Fruit fly (Drosophila melanogaster) whole organism, embryonic: Measurements from ENCODE around the gene CG14406.
A peak's percentile ranks its signal among the peaks of the same experiment; 100 is the strongest.

Experiments
- Atf6 ChIP-seq: fragments of 200-800 bp; sonication (Bioruptor generic); IDR thresholded peaks from 2 replicates; pipeline ENCODE4 v1.3.6; 2022; ENCODE audit warnings: missing biosample characterization, missing genetic modification characterization
- Blimp-1 ChIP-seq: fragments of 200-800 bp; sonication (Bioruptor generic); optimal IDR thresholded peaks from 3 replicates; lab custom pipeline; 2018; ENCODE audit warnings: missing biosample characterization, missing genetic modification characterization, mild to moderate bottlenecking, moderate library complexity, missing genetic modification reagents
- C15 ChIP-seq: fragments of 200-800 bp; sonication (Bioruptor generic); IDR thresholded peaks from 3 replicates; pipeline ENCODE4 v1.3.6; 2022; ENCODE audit warnings: missing biosample characterization, missing genetic modification characterization
- CG10543 ChIP-seq: fragments of 200-800 bp; sonication (Bioruptor generic); optimal IDR thresholded peaks from 3 replicates; lab custom pipeline; 2017; ENCODE audit warnings: missing biosample characterization, mild to moderate bottlenecking, missing genetic modification characterization, moderate library complexity
- CG12942 ChIP-seq: fragments of 200-800 bp; sonication (Bioruptor generic); optimal IDR thresholded peaks from 3 replicates; lab custom pipeline; 2016; ENCODE audit warnings: missing biosample characterization, missing genetic modification characterization
- CG15073 ChIP-seq: fragments of 200-800 bp; sonication (Bioruptor generic); optimal IDR thresholded peaks from 2 replicates; lab custom pipeline; 2016; ENCODE audit warnings: missing biosample characterization, missing genetic modification characterization
- CG15479 ChIP-seq: fragments of 200-800 bp; sonication (Bioruptor generic); optimal IDR thresholded peaks from 3 replicates; lab custom pipeline; 2019; ENCODE audit warnings: missing biosample characterization, mild to moderate bottlenecking, missing genetic modification characterization, moderate library complexity
- CG15601 ChIP-seq: fragments of 200-800 bp; sonication (Bioruptor generic); optimal IDR thresholded peaks from 3 replicates; lab custom pipeline; 2019; ENCODE audit warnings: missing biosample characterization, mild to moderate bottlenecking, missing genetic modification characterization, moderate library complexity
- CG16863 ChIP-seq: fragments of 200-800 bp; sonication (Bioruptor generic); optimal IDR thresholded peaks from 3 replicates; lab custom pipeline; 2016; ENCODE audit warnings: missing biosample characterization, missing genetic modification characterization
- CG17359 ChIP-seq: fragments of 200-800 bp; sonication (Bioruptor generic); optimal IDR thresholded peaks from 3 replicates; lab custom pipeline; 2018; ENCODE audit warnings: missing biosample characterization, mild to moderate bottlenecking, missing genetic modification characterization, moderate library complexity
- CG17361 ChIP-seq: fragments of 200-800 bp; sonication (Bioruptor generic); IDR thresholded peaks from 3 replicates; pipeline ENCODE4 v1.3.6; 2022; ENCODE audit warnings: missing biosample characterization, missing genetic modification characterization
- CG17385 ChIP-seq: fragments of 200-800 bp; sonication (Bioruptor generic); optimal IDR thresholded peaks from 3 replicates; lab custom pipeline; 2018; ENCODE audit warnings: missing biosample characterization, mild to moderate bottlenecking, missing genetic modification characterization
- CG18011 ChIP-seq: fragments of 200-800 bp; sonication (Bioruptor generic); optimal IDR thresholded peaks from 2 replicates; lab custom pipeline; 2017; ENCODE audit warnings: missing biosample characterization, missing genetic modification characterization, mild to moderate bottlenecking, moderate library complexity, missing genotype
- CG34422 ChIP-seq: fragments of 200-800 bp; sonication (Bioruptor generic); IDR thresholded peaks from 3 replicates; pipeline ENCODE4 v1.3.6; 2022; ENCODE audit warnings: missing biosample characterization, missing genetic modification characterization
- CG6175 ChIP-seq: fragments of 200-800 bp; sonication (Bioruptor generic); IDR thresholded peaks from 3 replicates; pipeline ENCODE4 v1.3.6; 2022; ENCODE audit warnings: missing biosample characterization, missing genetic modification characterization
- CG6254 ChIP-seq: fragments of 200-800 bp; sonication (Bioruptor generic); optimal IDR thresholded peaks from 3 replicates; lab custom pipeline; 2017; ENCODE audit warnings: mild to moderate bottlenecking, missing biosample characterization, missing genetic modification reagents, missing genetic modification characterization
- CG9437 ChIP-seq: fragments of 200-800 bp; sonication (Bioruptor generic); optimal IDR thresholded peaks from 2 replicates; lab custom pipeline; 2018; ENCODE audit warnings: missing biosample characterization, mild to moderate bottlenecking, missing genetic modification characterization
- CkIIα-i1 ChIP-seq: fragments of 200-800 bp; sonication (Bioruptor generic); IDR thresholded peaks from 2 replicates; pipeline ENCODE4 v1.3.6; 2022; ENCODE audit warnings: missing biosample characterization, missing genetic modification characterization
- Dfd ChIP-seq, 2 experiments: fragments of >200 bp; optimal IDR thresholded peaks; 2 replicates each; lab custom pipeline; 2017; ENCODE audit warnings: missing biosample characterization in 2 of 2, missing genetic modification characterization in 2 of 2
- Dp ChIP-seq: fragments of 200-800 bp; sonication (Bioruptor generic); optimal IDR thresholded peaks from 2 replicates; lab custom pipeline; 2018; ENCODE audit warnings: missing biosample characterization, mild to moderate bottlenecking, missing genetic modification characterization, moderate library complexity
- HLH4C ChIP-seq: fragments of 200-800 bp; sonication (Bioruptor generic); IDR thresholded peaks from 3 replicates; pipeline ENCODE4 v1.3.6; 2022; ENCODE audit warnings: missing biosample characterization, missing genetic modification characterization; ENCODE audit not compliant: partially characterized antibody
- Hmr ChIP-seq: fragments of 200-800 bp; sonication (Bioruptor generic); optimal IDR thresholded peaks from 3 replicates; lab custom pipeline; 2017; ENCODE audit warnings: mild to moderate bottlenecking, missing biosample characterization, missing genetic modification reagents, missing genetic modification characterization
- MESR4 ChIP-seq: fragments of 200-800 bp; sonication (Bioruptor generic); optimal IDR thresholded peaks from 2 replicates; lab custom pipeline; 2018; ENCODE audit warnings: missing biosample characterization, mild to moderate bottlenecking, missing genetic modification characterization, moderate library complexity
- Mes4 ChIP-seq: fragments of 200-800 bp; sonication (Bioruptor generic); optimal IDR thresholded peaks from 2 replicates; lab custom pipeline; 2016; ENCODE audit warnings: missing biosample characterization, missing genetic modification characterization
- NC2β ChIP-seq: fragments of 200-800 bp; sonication (Bioruptor generic); optimal IDR thresholded peaks from 2 replicates; lab custom pipeline; 2016; ENCODE audit warnings: missing biosample characterization, missing genetic modification characterization
- Oaz ChIP-seq: fragments of 200-800 bp; sonication (Bioruptor generic); IDR thresholded peaks from 2 replicates; pipeline ENCODE4 v1.3.6; 2022; ENCODE audit warnings: missing biosample characterization, missing genetic modification characterization
- Rfx ChIP-seq: fragments of 200-800 bp; sonication (Bioruptor generic); IDR thresholded peaks from 2 replicates; pipeline ENCODE4 v1.3.6; 2022; ENCODE audit warnings: missing biosample characterization, missing genetic modification characterization
- Rx ChIP-seq: fragments of 200-800 bp; sonication (Bioruptor generic); IDR thresholded peaks from 2 replicates; pipeline ENCODE4 v1.3.6; 2022; ENCODE audit warnings: missing biosample characterization, missing genetic modification characterization
- Sry-β ChIP-seq: fragments of 200-800 bp; sonication (Bioruptor generic); optimal IDR thresholded peaks from 2 replicates; lab custom pipeline; 2018; ENCODE audit warnings: missing biosample characterization, mild to moderate bottlenecking, missing genetic modification characterization, moderate library complexity
- Usf ChIP-seq: fragments of 200-800 bp; sonication (Bioruptor generic); optimal IDR thresholded peaks from 2 replicates; lab custom pipeline; 2017; ENCODE audit warnings: missing genotype, missing biosample characterization, missing genetic modification characterization
- amos ChIP-seq: fragments of 200-800 bp; sonication (Bioruptor generic); IDR thresholded peaks from 2 replicates; pipeline ENCODE4 v1.3.6; 2022; ENCODE audit warnings: missing biosample characterization, missing genetic modification characterization; ENCODE audit not compliant: partially characterized antibody
- crol ChIP-seq: fragments of 200-800 bp; sonication (Bioruptor generic); IDR thresholded peaks from 2 replicates; pipeline ENCODE4 v1.3.6; 2022; ENCODE audit warnings: missing biosample characterization, missing genetic modification characterization
- crp ChIP-seq, 2 experiments: fragments of 200-800 bp; sonication (Bioruptor generic); optimal IDR thresholded peaks; 2 replicates in 1 of 2; 3 replicates in 1 of 2; lab custom pipeline; 2017; ENCODE audit warnings: missing biosample characterization in 2 of 2, missing genetic modification characterization in 2 of 2, mild to moderate bottlenecking in 1 of 2, moderate library complexity in 1 of 2
- danr ChIP-seq: fragments of 200-800 bp; sonication (Bioruptor generic); IDR thresholded peaks from 2 replicates; pipeline ENCODE4 v1.3.6; 2022; ENCODE audit warnings: missing biosample characterization, missing genetic modification characterization
- dm ChIP-seq: fragments of 200-800 bp; sonication (Bioruptor generic); optimal IDR thresholded peaks from 3 replicates; lab custom pipeline; 2016; ENCODE audit warnings: missing biosample characterization, missing genetic modification characterization
- dmrt99B ChIP-seq: fragments of 200-800 bp; sonication (Bioruptor generic); optimal IDR thresholded peaks from 2 replicates; lab custom pipeline; 2018; ENCODE audit warnings: missing biosample characterization, mild to moderate bottlenecking, missing genetic modification characterization, moderate library complexity
- ftz-f1 ChIP-seq: fragments of 200-800 bp; sonication (Bioruptor generic); optimal IDR thresholded peaks from 2 replicates; lab custom pipeline; 2016; ENCODE audit warnings: missing biosample characterization, missing genetic modification characterization
- grau ChIP-seq: fragments of 200-800 bp; optimal IDR thresholded peaks from 3 replicates; lab custom pipeline; 2019; ENCODE audit warnings: missing biosample characterization, mild to moderate bottlenecking, missing genetic modification characterization, moderate library complexity
- ind ChIP-seq: fragments of 200-800 bp; sonication (Bioruptor generic); optimal IDR thresholded peaks from 3 replicates; lab custom pipeline; 2016; ENCODE audit warnings: missing biosample characterization, missing genetic modification characterization
- jumu ChIP-seq: fragments of 200-800 bp; sonication (Bioruptor generic); optimal IDR thresholded peaks from 3 replicates; lab custom pipeline; 2016; ENCODE audit warnings: missing biosample characterization, missing genetic modification characterization
- maf-S ChIP-seq: fragments of 200-800 bp; sonication (Bioruptor generic); optimal IDR thresholded peaks from 2 replicates; lab custom pipeline; 2016; ENCODE audit warnings: missing biosample characterization, missing genetic modification characterization
- nau ChIP-seq: fragments of 200-800 bp; sonication (Bioruptor generic); optimal IDR thresholded peaks from 3 replicates; lab custom pipeline; 2017; ENCODE audit warnings: missing biosample characterization, mild to moderate bottlenecking, missing genetic modification characterization, missing genetic modification reagents
- nom ChIP-seq: fragments of 200-800 bp; sonication (Bioruptor generic); optimal IDR thresholded peaks from 2 replicates; lab custom pipeline; 2017; ENCODE audit warnings: missing biosample characterization, missing genetic modification characterization, mild to moderate bottlenecking, moderate library complexity, missing genetic modification reagents
- pros ChIP-seq: fragments of 200-800 bp; sonication (Bioruptor generic); optimal IDR thresholded peaks from 3 replicates; lab custom pipeline; 2019; ENCODE audit warnings: missing biosample characterization, mild to moderate bottlenecking, missing genetic modification characterization, moderate library complexity
- ro ChIP-seq: fragments of 200-800 bp; sonication (Bioruptor generic); IDR thresholded peaks from 2 replicates; pipeline ENCODE4 v1.3.6; 2022; ENCODE audit warnings: missing biosample characterization, missing genetic modification characterization
- sens-2 ChIP-seq: fragments of 200-800 bp; sonication (Bioruptor generic); IDR thresholded peaks from 2 replicates; pipeline ENCODE4 v1.3.6; 2022; ENCODE audit warnings: missing biosample characterization, missing genetic modification characterization
- sima ChIP-seq: fragments of 200-800 bp; sonication (Bioruptor generic); optimal IDR thresholded peaks from 2 replicates; lab custom pipeline; 2016; ENCODE audit warnings: missing biosample characterization, missing genetic modification characterization
- tll ChIP-seq, 2 experiments: fragments of 200-800 bp in 1 of 2; fragments of >200 bp in 1 of 2; sonication (Bioruptor generic) in 1 of 2; optimal IDR thresholded peaks; 2 replicates each; lab custom pipeline; 2017 to 2019; ENCODE audit warnings: missing biosample characterization in 2 of 2, missing genetic modification characterization in 2 of 2, mild to moderate bottlenecking in 1 of 2, moderate library complexity in 1 of 2

The CG14406 gene

dm6 chrX:14953896-14954295, 43.3 kb upstream of the CG14406 start (continued):
- peak; percentile 92 for TF ChIP-seq Blimp-1 (GFP tag; lab: Kevin White, UChicago)
- TF ChIP-seq NC2β (GFP tag; lab: Kevin White, UChicago): peak; percentile 29
- TF ChIP-seq ro (GFP tag; lab: Robert Waterston, UW): no peak
- no peak for TF ChIP-seq nau (GFP tag; lab: Kevin White, UChicago)
- TF ChIP-seq Hmr (GFP tag; lab: Kevin White, UChicago): peak; percentile 56
- TF ChIP-seq CG10543 (GFP tag; lab: Kevin White, UChicago): no peak
- TF ChIP-seq Oaz (GFP tag; lab: Robert Waterston, UW): no peak
- no peak for TF ChIP-seq danr (GFP tag; lab: Robert Waterston, UW)
- no peak for TF ChIP-seq Dp (GFP tag; lab: Kevin White, UChicago)
- TF ChIP-seq CkIIα-i1 (GFP tag; lab: Robert Waterston, UW): no peak
- no peak for TF ChIP-seq maf-S (GFP tag; lab: Kevin White, UChicago)
- peak; percentile 40 for TF ChIP-seq amos (GFP tag; lab: Robert Waterston, UW)
- no peak for TF ChIP-seq CG15479 (GFP tag; lab: Kevin White, UChicago)
- TF ChIP-seq CG16863 (GFP tag; lab: Kevin White, UChicago): no peak
- TF ChIP-seq nom (GFP tag; lab: Kevin White, UChicago): no peak
- TF ChIP-seq CG17385 (GFP tag; lab: Kevin White, UChicago): no peak
- no peak for TF ChIP-seq crp (GFP tag; optimal IDR thresholded peaks at IDR 0.05; lab: Kevin White, UChicago)
- no peak for TF ChIP-seq ftz-f1
- TF ChIP-seq dmrt99B (tag; lab: Kevin White, UChicago): no peak
- peak; percentile 25 for TF ChIP-seq CG17359 (tag; lab: Kevin White, UChicago)
- TF ChIP-seq pros (GFP tag; lab: Kevin White, UChicago): no peak
- TF ChIP-seq tll (GFP tag; optimal IDR thresholded peaks at IDR 0.05; lab: Kevin White, UChicago): no peak
- no peak for TF ChIP-seq CG6175
- no peak for TF ChIP-seq sima (GFP tag; lab: Kevin White, UChicago)
- TF ChIP-seq ind (GFP tag; lab: Kevin White, UChicago): peak; percentile 5
- TF ChIP-seq CG12942 (GFP tag; lab: Kevin White, UChicago): no peak

- TF ChIP-seq Atf6 (GFP tag; lab: Robert Waterston, UW): no peak
- TF ChIP-seq grau: no peak
- TF ChIP-seq sens-2 (GFP tag; lab: Robert Waterston, UW): no peak
- peak; percentile 54; the same call in 1 of the 3 replicates for TF ChIP-seq CG17361 (GFP tag; lab: Robert Waterston, UW)
- no peak for TF ChIP-seq CG15601 (tag; lab: Kevin White, UChicago)
- TF ChIP-seq Dp (GFP tag; lab: Kevin White, UChicago): no peak
- TF ChIP-seq CG15073 (GFP tag; lab: Kevin White, UChicago): no peak
- no peak for TF ChIP-seq Sry-β
- TF ChIP-seq crol (GFP tag; lab: Robert Waterston, UW): peak; percentile 70
- no peak for TF ChIP-seq jumu (GFP tag; lab: Kevin White, UChicago)
- TF ChIP-seq Usf (GFP tag; lab: Kevin White, UChicago): no peak
- TF ChIP-seq Rx (GFP tag; lab: Robert Waterston, UW): no peak
- TF ChIP-seq CG6254 (GFP tag; lab: Kevin White, UChicago): peak; percentile 24
- no peak for TF ChIP-seq Dfd (GFP tag; optimal IDR thresholded peaks at IDR 0.05; lab: Kevin White, UChicago)
- no peak for TF ChIP-seq Mes4 (GFP tag; lab: Kevin White, UChicago)
- 0 out of 3 replicates have a peak, but pooled peaks have one; percentile 30 for TF ChIP-seq CG34422 (GFP tag; lab: Robert Waterston, UW)
- TF ChIP-seq dm (GFP tag; lab: Kevin White, UChicago): no peak
- TF ChIP-seq HLH4C: no peak
- TF ChIP-seq Rfx (GFP tag; lab: Robert Waterston, UW): peak; percentile 30; the same call in 1 of the 2 replicates
- no peak for TF ChIP-seq MESR4 (GFP tag; lab: Kevin White, UChicago)
- peak; percentile 31 for TF ChIP-seq CG10543 (GFP tag; lab: Kevin White, UChicago)
- peak; percentile 51 for TF ChIP-seq CG9437 (GFP tag; lab: Kevin White, UChicago)
- no peak for TF ChIP-seq C15
- no peak for TF ChIP-seq CG18011
Measured at dm6 chrX:14952845-14953720, 42.4 kb upstream of the CG14406 start, which contains the start of gene pdgy. Gene pdgy, minus strand, starts transcription at chrX:14953532.
